Fruit fly (Drosophila melanogaster): ENCODE data around the gene CtIP.
A peak's percentile ranks its signal among the peaks of the same experiment; 100 is the strongest.

Gene CtIP

dm6 chr3L:20444815-20445519, 8.9 kb downstream of the CtIP start (continued):
- peak; percentile 66 for TF ChIP-seq Spps (tag; optimal IDR thresholded peaks at IDR 0.05)
- peak; percentile 73 for TF ChIP-seq CG11085 (GFP tag; IDR thresholded peaks at IDR 0.05)
- TF ChIP-seq CG1603 (tag; optimal IDR thresholded peaks at IDR 0.05), result peak; percentile 90
- no peak for TF ChIP-seq bigmax (GFP tag; optimal IDR thresholded peaks at IDR 0.05)
- TF ChIP-seq CG12071 (GFP tag; optimal IDR thresholded peaks at IDR 0.05), result peak; percentile 77
- peak; percentile 52 for TF ChIP-seq CG2116 (GFP tag; optimal IDR thresholded peaks at IDR 0.05)
- TF ChIP-seq Jarid2 (GFP tag; optimal IDR thresholded peaks at IDR 0.05), result peak; percentile 65
- peak; percentile 82 for TF ChIP-seq Taf1 (GFP tag; IDR thresholded peaks at IDR 0.05)
- TF ChIP-seq zen2 (GFP tag; IDR thresholded peaks at IDR 0.05; ENCODE audit: partially characterized antibody), result no peak
- 0 out of 3 replicates have a peak, but pooled peaks have one; percentile 20 for TF ChIP-seq CG14860 (GFP tag; IDR thresholded peaks at IDR 0.05; ENCODE audit: partially characterized antibody)
- TF ChIP-seq CG3065 (GFP tag; optimal IDR thresholded peaks at IDR 0.05), result peak; percentile 43
- TF ChIP-seq HLH3B (GFP tag; IDR thresholded peaks at IDR 0.05), result peak; percentile 90
- TF ChIP-seq Stat92E (GFP tag; optimal IDR thresholded peaks at IDR 0.05), result no peak
- TF ChIP-seq Atf3 (GFP tag; optimal IDR thresholded peaks at IDR 0.05), result peak; percentile 17
- TF ChIP-seq btn (GFP tag; optimal IDR thresholded peaks at IDR 0.05), result no peak
- peak; percentile 63 for TF ChIP-seq Deaf1 (tag; optimal IDR thresholded peaks at IDR 0.05)
- no peak for TF ChIP-seq CG34224 (GFP tag; IDR thresholded peaks at IDR 0.05; ENCODE audit: partially characterized antibody)
- TF ChIP-seq unpg (GFP tag; optimal IDR thresholded peaks at IDR 0.05), result peak; percentile 93
- peak; percentile 83 for TF ChIP-seq grau (tag; optimal IDR thresholded peaks at IDR 0.05)
- TF ChIP-seq CG7357 (GFP tag; IDR thresholded peaks at IDR 0.05), result peak; percentile 80; the same call in 2 of the 3 replicates
- TF ChIP-seq Lpt (GFP tag; optimal IDR thresholded peaks at IDR 0.05), result no peak
- peak; percentile 84 for TF ChIP-seq otp (GFP tag; IDR thresholded peaks at IDR 0.05)
- TF ChIP-seq CG1792 (GFP tag; optimal IDR thresholded peaks at IDR 0.05), result no peak
- no peak for TF ChIP-seq pfk (GFP tag; optimal IDR thresholded peaks at IDR 0.05)
- peak; percentile 49 for TF ChIP-seq eyg (GFP tag; optimal IDR thresholded peaks at IDR 0.05)
- no peak for TF ChIP-seq prd (optimal IDR thresholded peaks at IDR 0.05)
- peak; percentile 94 for TF ChIP-seq prd (GFP tag; IDR thresholded peaks at IDR 0.05)
- peak; percentile 87 for TF ChIP-seq fd96Cb (tag; optimal IDR thresholded peaks at IDR 0.05)
- peak; percentile 85 for TF ChIP-seq CG11247 (GFP tag; IDR thresholded peaks at IDR 0.05)
- TF ChIP-seq CG14710 (tag; optimal IDR thresholded peaks at IDR 0.05), result peak; percentile 70
- peak; percentile 82 for TF ChIP-seq CG9932 (GFP tag; IDR thresholded peaks at IDR 0.05)
- peak; percentile 91 for TF ChIP-seq gce (GFP tag; IDR thresholded peaks at IDR 0.05)
- TF ChIP-seq Fer3 (tag; optimal IDR thresholded peaks at IDR 0.05), result peak; percentile 86
- peak; percentile 79 for TF ChIP-seq CG16815 (GFP tag; optimal IDR thresholded peaks at IDR 0.05)
- peak; percentile 54 for TF ChIP-seq CG10462 (GFP tag; optimal IDR thresholded peaks at IDR 0.05)
- TF ChIP-seq Lhr (GFP tag; optimal IDR thresholded peaks at IDR 0.05), result peak; percentile 51
- TF ChIP-seq CG8359 (GFP tag; optimal IDR thresholded peaks at IDR 0.05; ENCODE audit: borderline replicate concordance), result peak; percentile 58
- TF ChIP-seq CG9437 (GFP tag; optimal IDR thresholded peaks at IDR 0.05), result peak; percentile 82
- no peak for TF ChIP-seq CG17912 (GFP tag; optimal IDR thresholded peaks at IDR 0.05)
- TF ChIP-seq CG12219 (GFP tag; optimal IDR thresholded peaks at IDR 0.05), result peak; percentile 83
- TF ChIP-seq wor (GFP tag; IDR thresholded peaks at IDR 0.05), result peak; percentile 81
- peak; percentile 71 for TF ChIP-seq Abd-B (GFP tag; optimal IDR thresholded peaks at IDR 0.05)
- 0 out of 2 replicates have a peak, but pooled peaks have one; percentile 50 for TF ChIP-seq ham (GFP tag; IDR thresholded peaks at IDR 0.05)
- TF ChIP-seq ato (GFP tag; IDR thresholded peaks at IDR 0.05; ENCODE audit: partially characterized antibody), result no peak
- TF ChIP-seq CG2202 (tag; optimal IDR thresholded peaks at IDR 0.05), result peak; percentile 49
- peak; percentile 35; the same call in 1 of the 2 replicates for TF ChIP-seq CG13287 (GFP tag; IDR thresholded peaks at IDR 0.05; ENCODE audit: partially characterized antibody)
- peak; percentile 66; the same call in 1 of the 2 replicates for TF ChIP-seq dimm (GFP tag; IDR thresholded peaks at IDR 0.05)
- peak; percentile 3 for TF ChIP-seq CG15073 (GFP tag; optimal IDR thresholded peaks at IDR 0.05)
